Worm (Caenorhabditis elegans) whole organism, early embryonic: ENCODE results near the gene Y47D7A.3.

Experiments
- B0310.2 ChIP-seq: sonication (generic microtip); optimal IDR thresholded peaks from 2 replicates; lab custom pipeline; 2016; ENCODE audit warnings: mild to moderate bottlenecking, missing genetic modification characterization, missing compliant biosample characterization
- F13C5.2 ChIP-seq: sonication (generic microtip); optimal IDR thresholded peaks from 2 replicates; lab custom pipeline; 2017; ENCODE audit warnings: mild to moderate bottlenecking, missing genetic modification characterization, inconsistent platforms, missing compliant biosample characterization
- aly-1 ChIP-seq: sonication (generic microtip); optimal IDR thresholded peaks from 2 replicates; lab custom pipeline; 2016; ENCODE audit warnings: missing genetic modification characterization, missing compliant biosample characterization
- ama-1 ChIP-seq: fragments of 150-350 bp; optimal IDR thresholded peaks from 2 replicates; lab custom pipeline; 2014
- ceh-13 ChIP-seq: fragments of 200-800 bp; sonication (Bioruptor generic); optimal IDR thresholded peaks from 2 replicates; lab custom pipeline; 2018; ENCODE audit warnings: mild to moderate bottlenecking, missing genetic modification characterization, missing compliant biosample characterization
- ceh-36 ChIP-seq: sonication (generic microtip); optimal IDR thresholded peaks from 2 replicates; lab custom pipeline; 2016; ENCODE audit warnings: missing genetic modification characterization, inconsistent platforms, missing compliant biosample characterization
- ets-7 ChIP-seq: sonication (generic microtip); optimal IDR thresholded peaks from 2 replicates; lab custom pipeline; 2016; ENCODE audit warnings: missing genotype, missing genetic modification characterization, missing compliant biosample characterization
- flt-1 ChIP-seq: fragments of 200-800 bp; sonication (Bioruptor generic); IDR thresholded peaks from 2 replicates; pipeline ENCODE4 v1.3.6; 2022; ENCODE audit warnings: missing genetic modification characterization, missing compliant biosample characterization
- hmbx-1 ChIP-seq: sonication (generic microtip); optimal IDR thresholded peaks from 2 replicates; lab custom pipeline; 2016; ENCODE audit warnings: mild to moderate bottlenecking, missing genetic modification characterization, missing compliant biosample characterization
- hmg-4 ChIP-seq: fragments of 200-800 bp; sonication (Bioruptor generic); optimal IDR thresholded peaks from 2 replicates; lab custom pipeline; 2018; ENCODE audit warnings: mild to moderate bottlenecking, missing genetic modification characterization, missing compliant biosample characterization
- hnd-1 ChIP-seq: sonication (generic microtip); optimal IDR thresholded peaks from 2 replicates; lab custom pipeline; 2016; ENCODE audit warnings: missing genetic modification characterization, missing compliant biosample characterization
- pes-1 ChIP-seq: fragments of 200-800 bp; sonication (Bioruptor generic); IDR thresholded peaks from 2 replicates; pipeline ENCODE4 v1.3.6; 2022; ENCODE audit warnings: missing genetic modification reagents, missing genetic modification characterization, missing compliant biosample characterization
- scrt-1 ChIP-seq: fragments of 200-800 bp; sonication (Bioruptor generic); IDR thresholded peaks from 2 replicates; pipeline ENCODE4 v1.3.6; 2022; ENCODE audit warnings: missing genetic modification characterization, missing compliant biosample characterization
- sea-1 ChIP-seq: fragments of 200-800 bp; sonication (Bioruptor generic); conservative IDR thresholded peaks from 2 replicates; pipeline ENCODE4 v1.3.6; 2022; ENCODE audit warnings: missing genetic modification characterization, missing compliant biosample characterization
- tbx-11 ChIP-seq: fragments of 200-800 bp; sonication (Bioruptor generic); IDR thresholded peaks from 2 replicates; pipeline ENCODE4 v1.3.6; 2022; ENCODE audit warnings: missing genetic modification characterization, missing compliant biosample characterization
- tbx-37 ChIP-seq: fragments of 200-800 bp; sonication (Bioruptor generic); conservative IDR thresholded peaks from 2 replicates; pipeline ENCODE4 v1.3.6; 2022; ENCODE audit warnings: missing genetic modification reagents, missing genetic modification characterization, missing compliant biosample characterization
- tra-4 ChIP-seq: sonication (generic microtip); optimal IDR thresholded peaks from 2 replicates; lab custom pipeline; 2017; ENCODE audit warnings: missing genetic modification characterization, missing compliant biosample characterization

The Y47D7A.3 gene

DNA sequence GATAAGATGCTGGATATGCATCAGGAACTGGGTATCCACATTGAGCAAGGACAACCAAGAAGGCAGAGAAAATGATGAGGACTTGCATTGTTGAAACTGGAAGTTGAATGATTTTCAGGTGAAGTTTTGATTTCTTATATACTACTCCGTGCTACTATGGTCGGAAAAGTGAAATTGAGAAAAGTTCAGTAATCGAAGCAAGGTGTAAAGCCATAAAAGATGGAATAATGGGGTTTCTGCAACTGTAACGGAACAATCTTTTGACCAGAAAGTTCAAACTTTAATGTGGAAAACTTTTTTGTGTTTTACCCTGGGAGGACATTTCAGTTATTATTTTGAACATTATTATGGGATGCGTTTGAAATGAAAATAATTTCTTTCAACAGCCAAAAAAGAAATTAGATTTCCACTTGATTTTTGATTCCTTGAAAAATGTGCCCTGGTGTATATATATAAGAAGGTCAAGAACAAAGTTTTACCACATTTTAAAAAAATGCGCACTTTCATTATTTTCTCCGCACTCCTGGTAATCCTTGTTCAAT is 13.2 kb downstream of the Y47D7A.3 start, which contains the start of the genes Y47D7A.9 and Y47D7A.19:
Y47D7A.9 (minus strand) TSS at position 101 of the 542 bp plus-strand sequence.
Y47D7A.19 (plus strand) TSS at position 492 of the 542 bp plus-strand sequence.
- TF ChIP-seq pes-1, result no peak
- no peak for TF ChIP-seq ets-7
- no peak for TF ChIP-seq hnd-1 (tag; lab: Kevin White, UChicago)
- no peak for TF ChIP-seq ama-1 (lab: Kevin White, UChicago)
- TF ChIP-seq sea-1 (GFP tag; lab: Robert Waterston, UW), result no peak
- TF ChIP-seq F13C5.2 (tag; lab: Kevin White, UChicago), result no peak
- TF ChIP-seq tbx-37 (GFP tag; lab: Robert Waterston, UW), result no peak

DNA sequence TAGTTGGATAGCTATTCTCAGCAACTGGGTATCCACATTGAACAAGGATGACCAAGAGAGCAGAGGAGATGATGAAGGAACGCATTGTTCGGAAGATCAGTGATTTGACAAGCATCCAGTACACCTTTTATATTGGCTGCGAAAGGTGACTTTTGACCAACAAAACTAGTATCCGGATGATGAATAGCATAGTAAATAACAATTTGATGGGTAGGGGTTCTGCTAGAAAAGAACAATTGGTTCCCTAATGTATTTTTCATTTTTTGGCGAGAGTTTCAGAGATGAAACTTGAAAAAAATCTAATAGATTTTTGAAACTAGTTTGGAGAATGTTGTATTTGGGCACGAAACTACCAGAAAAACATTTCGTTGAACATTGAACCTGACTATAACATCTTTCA is 17.5 kb downstream of the Y47D7A.3 start, which contains the start of gene Y47D7A.11:
Y47D7A.11 (minus strand) TSS at position 101 of the 400 bp plus-strand sequence.
- no peak for TF ChIP-seq ceh-36 (tag; lab: Kevin White, UChicago)

DNA sequence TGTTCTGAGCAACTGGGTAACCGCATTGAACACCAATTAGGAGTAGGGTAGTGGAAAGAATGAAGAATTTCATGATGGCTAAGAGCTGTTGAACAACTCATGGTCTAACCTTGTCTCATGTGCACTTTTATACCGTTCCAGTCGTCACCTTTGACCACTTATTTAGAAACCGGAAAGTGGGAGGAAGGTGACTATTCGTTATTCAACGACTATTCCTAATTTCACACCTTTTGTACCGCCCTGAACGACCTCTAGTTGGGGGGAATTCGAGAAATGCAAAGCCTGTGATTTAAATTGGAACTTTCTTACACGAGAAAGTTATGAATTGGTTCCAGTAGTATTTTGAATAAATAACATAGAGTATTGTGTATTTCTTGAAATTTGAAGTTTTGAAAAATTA is 18.8 kb downstream of the Y47D7A.3 start, which contains the start of gene Y47D7A.12:
Y47D7A.12 (minus strand) TSS at position 101 of the 400 bp plus-strand sequence.
- TF ChIP-seq F13C5.2 (tag; lab: Kevin White, UChicago) (no peak), scrt-1 (GFP tag; lab: Robert Waterston, UW) (no peak), tbx-37 (GFP tag; lab: Robert Waterston, UW) (no peak), hmg-4 (GFP tag; lab: Kevin White, UChicago) (no peak), tra-4 (tag; lab: Kevin White, UChicago) (no peak), B0310.2 (tag; lab: Kevin White, UChicago) (no peak), sea-1 (GFP tag; lab: Robert Waterston, UW) (no peak), pes-1 (no peak), ama-1 (lab: Kevin White, UChicago) (no peak), hmbx-1 (no peak), hnd-1 (tag; lab: Kevin White, UChicago) (no peak), ceh-13 (GFP tag; lab: Kevin White, UChicago) (no peak), tbx-11 (GFP tag; lab: Robert Waterston, UW) (no peak), ets-7 (no peak), flt-1 (GFP tag; lab: Robert Waterston, UW) (no peak), aly-1 (tag; lab: Kevin White, UChicago) (no peak), ceh-36 (tag; lab: Kevin White, UChicago) (no peak)

DNA sequence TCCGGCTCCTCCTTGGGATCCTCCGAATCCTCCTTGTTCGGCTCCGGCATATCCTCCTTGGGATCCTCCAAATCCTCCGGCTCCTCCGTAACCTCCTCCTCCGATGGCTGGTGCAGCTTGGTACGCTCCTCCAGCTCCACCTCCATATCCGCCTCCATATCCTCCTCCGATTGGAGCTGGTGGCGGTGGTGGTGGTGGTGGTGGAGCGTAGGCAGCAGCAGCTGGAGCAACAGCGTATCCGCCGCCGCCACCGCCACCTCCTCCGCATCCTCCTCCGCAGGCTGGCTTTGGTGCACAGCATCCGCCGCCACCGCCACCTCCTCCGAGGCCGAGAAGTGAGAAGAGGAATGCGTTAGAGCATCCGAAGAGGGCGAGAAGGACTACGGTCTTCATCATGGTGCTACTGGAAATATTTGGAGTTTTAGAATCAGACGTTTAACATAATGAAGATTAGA is 22.1 kb downstream of the Y47D7A.3 start, which contains the start of gene Y47D7A.15:
Y47D7A.15 (minus strand) TSS at position 405 of the 455 bp plus-strand sequence.
- no peak for TF ChIP-seq ceh-13 (GFP tag; lab: Kevin White, UChicago)
- TF ChIP-seq hmg-4 (GFP tag; lab: Kevin White, UChicago), result no peak
- TF ChIP-seq scrt-1 (GFP tag; lab: Robert Waterston, UW), result no peak
- TF ChIP-seq ceh-36 (tag; lab: Kevin White, UChicago), result no peak
- no peak for TF ChIP-seq tbx-37 (GFP tag; lab: Robert Waterston, UW)

DNA sequence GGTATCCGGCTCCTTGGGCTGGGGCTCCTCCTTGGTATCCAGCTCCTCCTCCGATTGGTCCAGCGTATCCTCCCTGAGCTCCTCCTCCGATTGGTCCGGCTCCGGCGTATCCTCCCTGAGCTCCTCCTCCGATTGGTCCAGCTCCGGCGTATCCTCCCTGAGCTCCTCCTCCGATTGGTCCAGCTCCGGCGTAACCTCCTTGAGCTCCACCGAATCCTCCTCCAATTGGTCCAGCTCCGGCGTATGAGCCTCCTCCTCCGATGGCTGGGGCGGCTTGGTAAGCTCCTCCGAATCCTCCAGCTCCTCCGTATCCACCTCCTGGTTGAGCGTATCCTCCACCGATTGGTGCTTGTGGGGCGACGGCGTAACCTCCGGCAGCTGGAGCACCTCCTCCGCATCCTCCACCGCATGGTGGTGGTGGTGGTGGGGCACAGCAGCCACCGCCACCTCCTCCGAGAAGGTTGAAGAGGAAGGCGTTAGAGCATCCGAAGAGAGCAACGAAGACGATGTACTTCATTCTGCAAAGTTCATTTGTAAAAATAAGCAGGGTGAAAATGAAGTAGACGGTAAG is 24.8 kb downstream of the Y47D7A.3 start, which contains the start of gene Y47D7A.13:
Y47D7A.13 (minus strand) TSS at position 517 of the 571 bp plus-strand sequence.
- TF ChIP-seq aly-1 (tag; lab: Kevin White, UChicago) (no peak), hmg-4 (GFP tag; lab: Kevin White, UChicago) (no peak), tra-4 (tag; lab: Kevin White, UChicago) (no peak), tbx-37 (GFP tag; lab: Robert Waterston, UW) (no peak), ets-7 (no peak), scrt-1 (GFP tag; lab: Robert Waterston, UW) (no peak), F13C5.2 (tag; lab: Kevin White, UChicago) (no peak), ceh-13 (GFP tag; lab: Kevin White, UChicago) (no peak), ceh-36 (tag; lab: Kevin White, UChicago) (no peak), ama-1 (lab: Kevin White, UChicago) (no peak), B0310.2 (tag; lab: Kevin White, UChicago) (no peak), hmbx-1 (no peak), tbx-11 (GFP tag; lab: Robert Waterston, UW) (no peak), pes-1 (no peak), sea-1 (GFP tag; lab: Robert Waterston, UW) (no peak), hnd-1 (tag; lab: Kevin White, UChicago) (no peak), flt-1 (GFP tag; lab: Robert Waterston, UW) (no peak)

DNA sequence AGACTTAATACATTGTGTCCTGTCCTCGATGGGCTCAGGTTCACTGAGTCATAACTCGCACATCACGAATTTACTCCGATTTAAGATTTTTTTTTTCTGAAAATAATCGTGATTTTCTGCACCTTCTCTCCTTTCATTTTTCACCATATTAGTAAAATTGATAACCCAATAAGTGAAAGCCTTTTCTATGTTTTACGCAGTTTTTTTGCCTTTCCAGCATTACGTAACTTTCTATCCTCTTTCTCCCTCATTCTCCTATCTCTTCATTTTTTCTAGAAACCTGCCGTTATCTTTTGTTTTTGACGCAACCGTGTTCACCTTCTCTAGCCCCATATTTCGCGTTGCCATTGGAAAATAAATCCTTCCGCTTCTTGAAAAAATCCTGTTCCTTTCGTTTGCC is 26.5 kb downstream of the Y47D7A.3 start:
- no peak for TF ChIP-seq aly-1 (tag; lab: Kevin White, UChicago)
- no peak for TF ChIP-seq F13C5.2 (tag; lab: Kevin White, UChicago)
- TF ChIP-seq ets-7, result no peak
- TF ChIP-seq tbx-11 (GFP tag; lab: Robert Waterston, UW), result no peak
- no peak for TF ChIP-seq scrt-1 (GFP tag; lab: Robert Waterston, UW)
- TF ChIP-seq hmg-4 (GFP tag; lab: Kevin White, UChicago), result no peak
- TF ChIP-seq B0310.2 (tag; lab: Kevin White, UChicago), result no peak
- no peak for TF ChIP-seq ama-1 (lab: Kevin White, UChicago)
- no peak for TF ChIP-seq hmbx-1

DNA sequence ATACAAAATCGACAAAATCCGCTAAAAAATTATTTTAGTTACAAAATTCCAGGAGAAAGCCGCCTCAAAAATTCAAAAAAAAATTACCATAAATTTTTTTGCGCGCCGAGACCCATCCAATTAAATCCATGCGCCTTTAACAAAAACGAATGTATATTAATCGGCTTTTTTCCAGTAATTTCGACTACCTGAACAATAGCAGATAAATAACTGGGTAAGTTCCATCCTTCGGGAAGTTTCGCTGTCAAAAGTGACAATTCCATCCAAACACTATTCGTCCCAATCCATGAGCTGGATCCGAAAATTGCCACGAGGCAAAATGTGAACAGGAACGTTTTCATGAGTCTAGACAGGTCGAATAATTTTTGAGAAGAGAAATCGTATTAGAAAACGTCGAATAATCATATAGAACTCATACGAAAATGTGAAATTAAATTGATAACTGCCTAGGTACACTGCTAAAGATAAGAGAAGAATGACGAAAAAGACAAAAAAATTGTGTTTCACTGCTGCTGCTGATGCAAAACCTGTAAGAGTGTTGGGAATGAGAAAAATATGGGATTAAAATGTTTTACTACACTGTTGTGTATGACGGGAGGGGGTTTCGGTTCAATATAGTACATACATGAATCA is 32.1 kb downstream of the Y47D7A.3 start, which contains the start of gene rft-1:
rft-1 (minus strand) TSS at position 475 of the 633 bp plus-strand sequence.
- TF ChIP-seq sea-1 (GFP tag; lab: Robert Waterston, UW) (no peak), tbx-37 (GFP tag; lab: Robert Waterston, UW) (no peak), hnd-1 (tag; lab: Kevin White, UChicago) (no peak), pes-1 (no peak), ceh-36 (tag; lab: Kevin White, UChicago) (no peak), hmbx-1 (no peak), scrt-1 (GFP tag; lab: Robert Waterston, UW) (no peak), hmg-4 (GFP tag; lab: Kevin White, UChicago) (no peak), ceh-13 (GFP tag; lab: Kevin White, UChicago) (no peak), tbx-11 (GFP tag; lab: Robert Waterston, UW) (no peak), aly-1 (tag; lab: Kevin White, UChicago) (no peak), ets-7 (no peak), B0310.2 (tag; lab: Kevin White, UChicago) (no peak), F13C5.2 (tag; lab: Kevin White, UChicago) (no peak), ama-1 (lab: Kevin White, UChicago) (no peak), tra-4 (tag; lab: Kevin White, UChicago) (no peak), flt-1 (GFP tag; lab: Robert Waterston, UW) (no peak)
